Worm (Caenorhabditis elegans) whole organism, L2 larva: ENCODE measurements around the gene ric-4.

ENCODE experiments used
- elt-3 ChIP-seq: sonication (generic microtip); optimal IDR thresholded peaks from 2 replicates; lab custom pipeline; 2017; ENCODE audit warnings: missing biosample characterization, missing genetic modification characterization
- lin-39 ChIP-seq: fragments of 150-350 bp; optimal IDR thresholded peaks from 2 replicates; lab custom pipeline; 2014; ENCODE audit warnings: missing biosample characterization, missing genetic modification reagents, missing genetic modification characterization
- nhr-25 ChIP-seq: fragments of 150-350 bp; sonication (generic microtip); optimal IDR thresholded peaks from 3 replicates; lab custom pipeline; 2014; ENCODE audit warnings: missing biosample characterization, missing genetic modification characterization
- sem-4 ChIP-seq: fragments of 150-350 bp; optimal IDR thresholded peaks from 2 replicates; lab custom pipeline; 2014; ENCODE audit warnings: missing biosample characterization, missing genetic modification reagents, missing genetic modification characterization

DNA sequence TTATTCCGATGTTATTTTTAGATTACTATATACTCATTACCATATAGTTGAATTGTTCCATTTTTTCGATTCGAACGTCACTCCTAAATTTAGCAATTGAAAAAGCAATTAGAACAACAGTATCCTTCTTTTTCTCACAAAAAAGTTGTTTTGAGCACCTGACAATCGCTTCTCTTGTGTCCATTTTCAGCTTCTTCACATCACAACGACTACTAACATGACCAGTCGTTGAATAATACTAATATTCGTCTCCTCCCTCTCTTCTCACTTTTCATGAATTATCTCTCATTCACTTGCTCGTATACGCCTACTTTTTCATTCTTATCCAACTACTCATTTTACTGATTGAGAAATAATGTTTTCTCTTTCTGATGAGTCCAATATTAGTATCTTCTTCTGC lies 53.4 kb downstream of the ric-4 start, which contains the start of gene ZK856.14:
- TF ChIP-seq elt-3 (tag; lab: Kevin White, UChicago) (no peak), lin-39 (tag; lab: Kevin White, UChicago) (no peak), nhr-25 (tag; lab: Kevin White, UChicago) (no peak), sem-4 (tag; lab: Kevin White, UChicago) (no peak)
